Worm (Caenorhabditis elegans) whole organism, late embryonic: Measurements from ENCODE around the gene epg-4.

Experiments
- ets-4 ChIP-seq: sonication (generic microtip); optimal IDR thresholded peaks from 2 replicates; lab custom pipeline; 2016; ENCODE audit warnings: missing genetic modification characterization, missing compliant biosample characterization
- lin-11 ChIP-seq: fragments of 200-800 bp; sonication (Bioruptor generic); optimal IDR thresholded peaks from 2 replicates; lab custom pipeline; 2018; ENCODE audit warnings: mild to moderate bottlenecking, missing genetic modification characterization, missing compliant biosample characterization

DNA sequence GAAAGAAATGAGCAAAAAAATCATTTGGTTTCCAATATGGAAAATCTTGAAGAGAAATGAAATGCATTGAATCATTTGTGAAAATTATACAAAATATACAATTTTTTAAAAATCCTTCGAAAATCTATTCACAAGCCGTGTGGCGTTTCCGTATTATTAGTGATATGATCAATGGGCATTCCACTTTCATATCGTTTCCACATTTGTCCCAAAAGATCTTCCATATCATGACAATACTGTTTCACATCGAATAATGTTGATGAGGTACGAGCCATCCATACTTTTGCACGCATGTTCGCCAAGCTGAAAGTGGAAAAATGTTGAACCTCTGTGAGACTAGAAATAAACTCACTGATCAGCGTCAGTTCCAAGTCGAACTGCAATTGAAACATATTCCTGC, 35.6 kb upstream of the epg-4 start:
- TF ChIP-seq lin-11 (tag; lab: Kevin White, UChicago) (no peak), ets-4 (tag; lab: Kevin White, UChicago) (no peak)
